Fruit fly (Drosophila melanogaster): ENCODE measurements around the gene CG32269.

The CG32269 gene

DNA sequence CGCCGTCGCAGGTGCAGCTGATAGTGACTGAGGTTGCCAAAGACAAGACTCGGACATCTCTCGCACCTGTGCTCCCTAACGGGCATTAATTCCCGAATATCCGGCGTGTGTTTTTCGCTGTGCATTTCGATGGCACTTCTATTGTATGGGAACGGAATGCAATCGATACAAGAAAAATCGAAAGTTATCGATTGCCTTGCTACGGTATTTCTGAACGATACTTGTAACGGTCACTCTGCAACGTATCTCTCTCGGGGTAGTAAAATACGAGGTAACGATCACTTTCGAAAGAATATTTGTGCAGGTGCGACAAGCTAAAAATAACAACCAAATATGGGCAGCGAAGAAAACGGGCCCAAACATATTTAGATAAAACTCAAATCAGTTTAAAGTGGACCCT is 43.8 kb downstream of the CG32269 start, which contains the start of gene CG32280 (continued):
- TF ChIP-seq CG6163 (GFP tag; IDR thresholded peaks at IDR 0.05) = no peak
- no peak for TF ChIP-seq pdm3 (GFP tag; optimal IDR thresholded peaks at IDR 0.05)
- TF ChIP-seq Hr4 (GFP tag; optimal IDR thresholded peaks at IDR 0.05) = no peak
- no peak for TF ChIP-seq CG11902 (GFP tag; optimal IDR thresholded peaks at IDR 0.05)
- TF ChIP-seq CG1621 (tag; optimal IDR thresholded peaks at IDR 0.05) = peak; percentile 67
- TF ChIP-seq CG6808 (GFP tag; optimal IDR thresholded peaks at IDR 0.05) = no peak
- TF ChIP-seq CG11294 (GFP tag; IDR thresholded peaks at IDR 0.05) = no peak
- TF ChIP-seq CG3032 (tag; optimal IDR thresholded peaks at IDR 0.05) = no peak
- no peak for TF ChIP-seq Sox15 (GFP tag; optimal IDR thresholded peaks at IDR 0.05)
- no peak for TF ChIP-seq svp (GFP tag)
- peak; percentile 23 for TF ChIP-seq CG31627 (GFP tag; optimal IDR thresholded peaks at IDR 0.05)
- TF ChIP-seq dac (GFP tag; optimal IDR thresholded peaks at IDR 0.05) = no peak
- no peak for TF ChIP-seq Sox102F (GFP tag; optimal IDR thresholded peaks at IDR 0.05)
- TF ChIP-seq CG7368 (GFP tag; optimal IDR thresholded peaks at IDR 0.05) = no peak
- TF ChIP-seq CG4318 (GFP tag; optimal IDR thresholded peaks at IDR 0.05) = no peak
- no peak for TF ChIP-seq CG34406 (GFP tag; optimal IDR thresholded peaks at IDR 0.05)
- TF ChIP-seq Eip78C (GFP tag) = no peak
- no peak for TF ChIP-seq dsx (GFP tag; optimal IDR thresholded peaks at IDR 0.05; ENCODE audit: poor library complexity, severe bottlenecking)
- no peak for TF ChIP-seq CG10669 (GFP tag; optimal IDR thresholded peaks at IDR 0.05)

DNA sequence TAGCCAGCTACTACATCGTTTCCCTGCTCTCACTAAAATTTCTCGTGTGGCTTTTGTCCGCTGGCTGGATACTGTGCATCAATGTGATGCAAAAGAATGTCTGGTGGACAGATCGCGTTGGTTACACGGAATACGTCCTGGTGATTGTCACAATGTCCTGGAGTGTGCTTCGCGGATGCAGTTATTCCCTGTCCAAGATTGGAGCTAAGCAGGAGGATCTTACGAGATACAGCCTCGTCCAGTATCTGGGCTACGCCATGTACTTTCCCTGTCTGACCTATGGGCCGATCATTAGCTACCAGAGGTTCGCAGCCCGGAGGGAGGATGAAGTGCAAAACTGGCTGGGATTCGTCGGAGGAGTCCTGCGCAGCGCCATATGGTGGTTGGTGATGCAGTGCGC is 46.2 kb downstream of the CG32269 start:
- no peak for TF ChIP-seq CG7368 (GFP tag; optimal IDR thresholded peaks at IDR 0.05)
- no peak for TF ChIP-seq Sox102F (GFP tag; optimal IDR thresholded peaks at IDR 0.05)
- TF ChIP-seq fkh (GFP tag; optimal IDR thresholded peaks at IDR 0.05) = no peak

DNA sequence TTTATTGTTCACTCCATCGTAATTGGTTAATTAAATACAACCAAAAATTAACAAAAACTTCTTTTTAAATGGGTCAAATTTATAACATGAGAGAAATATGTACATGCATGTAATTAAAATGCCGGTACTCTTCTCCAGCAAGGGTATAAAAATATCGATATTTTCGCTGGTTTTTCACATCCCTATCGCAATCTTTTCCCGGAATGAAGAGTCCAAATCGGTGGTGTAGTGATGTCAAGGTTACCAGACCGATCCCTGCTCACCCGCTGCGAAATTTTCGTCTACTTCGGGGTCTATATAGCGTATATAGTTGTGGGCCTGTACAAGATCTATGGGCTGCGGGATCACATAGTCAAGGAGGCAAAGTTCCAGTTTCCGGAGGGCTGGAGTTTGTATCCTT is 46.8 kb downstream of the CG32269 start, which contains the start of gene rasp:
Gene rasp, plus strand, starts transcription at position 213 of the 400 bp plus-strand sequence.
- no peak for TF ChIP-seq spab (GFP tag; optimal IDR thresholded peaks at IDR 0.05)
- peak; percentile 90 for TF ChIP-seq CG1621 (tag; optimal IDR thresholded peaks at IDR 0.05)

DNA sequence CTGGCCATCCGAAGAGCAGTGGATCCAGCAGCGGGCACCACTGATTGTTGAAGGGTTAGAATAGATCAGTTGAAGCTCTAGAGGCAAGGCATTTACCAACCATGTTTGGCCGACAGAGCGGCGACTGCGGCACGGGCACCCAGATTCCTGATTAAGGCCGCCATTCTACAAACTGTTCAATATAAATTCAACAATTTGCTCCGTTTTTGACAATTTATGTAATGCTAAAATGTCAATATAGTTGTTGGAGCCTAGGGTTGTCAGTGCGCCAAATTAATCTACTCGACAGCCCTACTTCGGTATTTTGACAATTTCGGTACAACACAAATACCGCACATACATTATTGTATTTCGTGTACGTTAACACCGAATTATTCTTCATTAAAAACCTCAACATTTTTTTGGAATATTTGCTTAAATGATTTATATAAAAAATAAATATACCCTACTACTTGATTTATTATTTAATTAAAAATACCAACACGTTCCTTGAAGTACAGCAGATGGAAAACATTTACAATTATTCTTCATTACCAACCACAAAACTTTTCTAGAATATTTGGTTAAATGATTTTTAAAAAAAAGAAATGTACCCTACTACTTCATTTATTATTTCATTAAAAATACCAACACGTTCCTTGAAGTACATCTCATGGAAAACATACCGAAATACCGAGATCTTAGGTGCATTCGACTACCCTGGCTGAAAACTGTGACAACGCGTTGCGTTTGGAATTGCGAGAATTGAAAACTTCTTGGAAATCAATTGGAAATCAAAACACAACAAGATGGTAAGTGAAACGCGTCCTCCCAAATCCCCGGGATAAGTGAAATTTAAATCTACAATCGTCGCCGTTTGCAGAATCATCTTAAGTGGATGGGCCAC is 49.2 kb downstream of the CG32269 start, which contains the start of the genes ND-30 and CG15812:
Gene ND-30, minus strand, starts transcription at position 270 of the 886 bp plus-strand sequence.
Gene CG15812, plus strand, starts transcription at position 683 of the 886 bp plus-strand sequence.
- TF ChIP-seq CG3032 (tag; optimal IDR thresholded peaks at IDR 0.05) = peak; percentile 14
- no peak for TF ChIP-seq eg (GFP tag; IDR thresholded peaks at IDR 0.05)
- no peak for TF ChIP-seq salr (GFP tag; optimal IDR thresholded peaks at IDR 0.05)
- peak; percentile 21 for TF ChIP-seq cyc (GFP tag; optimal IDR thresholded peaks at IDR 0.05)
- TF ChIP-seq esn (GFP tag; optimal IDR thresholded peaks at IDR 0.05) = peak; percentile 48
- no peak for TF ChIP-seq achi (GFP tag; optimal IDR thresholded peaks at IDR 0.05)

DNA sequence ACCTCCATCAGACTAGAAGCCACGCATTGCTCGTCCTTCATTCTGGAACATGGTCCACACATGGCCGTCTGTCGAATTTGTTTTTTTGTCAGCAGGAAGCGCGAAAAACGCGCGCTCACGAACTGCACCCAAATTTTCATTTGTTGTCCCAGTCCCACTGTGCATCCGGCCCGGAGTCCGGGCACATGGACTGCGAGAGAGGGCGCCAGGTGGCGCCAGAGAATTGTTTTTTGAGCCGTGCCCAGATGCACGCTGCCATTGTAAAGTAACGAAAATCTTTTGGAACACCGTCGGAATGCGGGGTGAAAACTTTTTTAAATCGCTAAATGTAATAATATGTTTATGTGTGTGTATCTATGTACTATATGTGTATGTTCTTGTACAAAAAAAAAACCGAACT is 51.1 kb downstream of the CG32269 start:
- TF ChIP-seq Gug (GFP tag; IDR thresholded peaks at IDR 0.05) = no peak

Data from whole organism, prepupa.